Fruit fly (Drosophila melanogaster): ENCODE measurements around the gene cry.

The cry gene

dm6 chr3R:19221350-19221749 lies 9.4 kb downstream of the cry start:
- TF ChIP-seq CG8478 (optimal IDR thresholded peaks at IDR 0.05) = no peak
- TF ChIP-seq CTCF (optimal IDR thresholded peaks at IDR 0.05) = no peak

DNA sequence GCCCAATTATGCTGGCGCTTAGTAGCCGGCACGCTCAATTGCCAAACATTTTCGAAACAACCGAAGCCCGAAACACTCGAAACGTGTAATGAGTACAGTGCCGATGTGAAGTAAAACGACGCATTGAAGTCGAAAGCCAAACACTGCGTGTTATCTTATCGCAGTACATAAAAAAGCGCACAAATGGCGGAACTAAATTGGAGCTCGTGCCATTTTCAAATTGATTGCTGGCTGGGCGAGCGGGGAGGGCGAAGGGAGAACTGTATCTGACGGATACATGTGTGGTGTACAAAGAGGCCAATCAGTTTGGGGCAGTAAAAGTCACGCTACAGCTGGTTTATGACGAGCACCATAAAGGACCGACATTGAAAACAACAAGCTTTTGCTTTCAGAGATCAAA lies 11.4 kb downstream of the cry start:
- no peak for TF ChIP-seq CTCF (optimal IDR thresholded peaks at IDR 0.05)
- no peak for TF ChIP-seq CG8478 (optimal IDR thresholded peaks at IDR 0.05)

dm6 chr3R:19225446-19225955 lies 13.5 kb downstream of the cry start:
- TF ChIP-seq CG8478 (optimal IDR thresholded peaks at IDR 0.05) = no peak
- TF ChIP-seq CTCF (optimal IDR thresholded peaks at IDR 0.05) = no peak

dm6 chr3R:19226137-19226873 lies 14.4 kb downstream of the cry start, which contains the start of gene vib:
TSS of gene vib (minus strand) at chr3R:19226651.
- TF ChIP-seq CG8478 (optimal IDR thresholded peaks at IDR 0.05) (no peak), CTCF (optimal IDR thresholded peaks at IDR 0.05) (no peak)

DNA sequence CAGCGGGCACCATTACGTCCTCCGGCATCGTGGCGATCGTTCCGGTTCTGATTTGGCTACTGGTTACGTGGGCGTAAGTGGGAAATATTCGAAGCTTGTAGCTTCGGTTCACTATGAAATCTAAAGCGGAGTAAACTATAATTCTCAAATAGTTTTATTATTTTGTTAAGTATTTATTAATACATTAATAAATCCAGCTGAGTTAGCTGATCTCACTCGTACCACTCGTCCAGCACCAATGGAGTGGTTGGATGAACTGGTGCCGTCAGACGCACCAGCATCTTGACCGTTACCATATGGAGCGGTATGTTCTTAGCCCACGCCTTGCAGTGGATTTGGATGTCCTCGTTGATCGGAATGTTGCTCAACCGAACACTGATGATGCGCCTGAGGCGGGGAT lies 16.1 kb downstream of the cry start, which contains the start of gene CG11703:
Gene CG11703, minus strand, starts transcription at position 101 of the 400 bp plus-strand sequence.
- TF ChIP-seq CG8478 (optimal IDR thresholded peaks at IDR 0.05) (no peak), CTCF (optimal IDR thresholded peaks at IDR 0.05) (no peak)

DNA sequence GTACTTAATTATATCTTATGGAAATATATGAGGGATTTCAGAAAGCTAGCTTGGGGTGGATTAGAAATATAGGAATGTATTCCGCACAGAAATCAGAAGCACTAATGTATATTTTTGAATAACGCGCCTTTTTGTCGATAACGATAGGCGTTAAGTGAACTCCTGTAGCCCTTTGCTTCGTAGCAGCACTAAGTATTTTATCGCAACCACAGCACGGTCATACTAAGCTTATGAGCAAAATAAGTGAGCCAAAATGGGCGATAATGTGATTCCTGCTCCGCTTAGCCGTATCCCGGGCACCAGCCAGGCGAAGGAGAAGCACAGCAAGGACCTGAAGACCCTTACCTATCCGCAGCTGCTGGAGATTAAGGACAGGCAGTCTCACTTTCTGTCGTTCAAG lies 17.3 kb downstream of the cry start, which contains the start of the genes CG5250 and Polr2M:
Gene CG5250, minus strand, starts transcription at position 32 of the 400 bp plus-strand sequence.
Gene Polr2M, plus strand, starts transcription at position 219 of the 400 bp plus-strand sequence.
- TF ChIP-seq CG8478 (optimal IDR thresholded peaks at IDR 0.05) = no peak
- no peak for TF ChIP-seq CTCF (optimal IDR thresholded peaks at IDR 0.05)

- peak; percentile 51 to 52 for TF ChIP-seq CTCF (optimal IDR thresholded peaks at IDR 0.05)
- no peak for TF ChIP-seq CG8478 (optimal IDR thresholded peaks at IDR 0.05)
Observed at dm6 chr3R:19238934-19239333, 27.0 kb downstream of the cry start.

dm6 chr3R:19245399-19245798 lies 33.4 kb downstream of the cry start:
- TF ChIP-seq CG8478 (optimal IDR thresholded peaks at IDR 0.05) (no peak), CTCF (optimal IDR thresholded peaks at IDR 0.05) (peak; percentile 57 to 61)

DNA sequence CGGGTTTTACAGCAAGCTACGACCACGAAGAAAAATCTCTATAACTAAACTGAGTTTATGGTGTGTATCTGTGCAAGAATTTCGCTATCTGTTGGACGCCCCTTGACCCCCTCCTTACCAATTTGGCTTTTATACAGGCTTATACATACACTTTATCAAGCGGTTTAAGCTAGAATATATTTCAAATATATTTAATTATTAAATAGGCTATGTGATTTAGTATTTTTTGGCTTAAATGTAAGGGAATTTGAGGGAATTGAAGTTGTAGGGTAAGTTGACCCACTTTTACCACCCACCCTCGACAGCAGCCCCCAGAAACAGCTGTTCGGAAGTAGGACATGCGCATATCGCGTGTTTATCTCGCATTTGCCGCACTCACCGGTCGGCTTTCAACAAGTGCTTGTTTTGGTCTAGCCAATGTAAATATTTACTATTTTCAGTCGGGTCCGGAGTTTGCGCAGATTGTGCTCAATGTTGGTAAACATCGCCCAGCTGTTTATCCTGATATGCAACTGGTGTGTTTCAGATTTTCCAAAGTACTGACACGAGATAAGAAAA lies 34.2 kb downstream of the cry start, which contains the start of gene unc79:
Gene unc79, minus strand, starts transcription at position 51 of the 558 bp plus-strand sequence.
- TF ChIP-seq CG8478 (optimal IDR thresholded peaks at IDR 0.05) (no peak), CTCF (optimal IDR thresholded peaks at IDR 0.05) (no peak)

dm6 chr3R:19248036-19248435 lies 36.1 kb downstream of the cry start, which contains the start of gene CG5217:
TSS of gene CG5217 (minus strand) at chr3R:19248136.
- TF ChIP-seq CG8478 (optimal IDR thresholded peaks at IDR 0.05) (no peak), CTCF (optimal IDR thresholded peaks at IDR 0.05) (no peak)

DNA sequence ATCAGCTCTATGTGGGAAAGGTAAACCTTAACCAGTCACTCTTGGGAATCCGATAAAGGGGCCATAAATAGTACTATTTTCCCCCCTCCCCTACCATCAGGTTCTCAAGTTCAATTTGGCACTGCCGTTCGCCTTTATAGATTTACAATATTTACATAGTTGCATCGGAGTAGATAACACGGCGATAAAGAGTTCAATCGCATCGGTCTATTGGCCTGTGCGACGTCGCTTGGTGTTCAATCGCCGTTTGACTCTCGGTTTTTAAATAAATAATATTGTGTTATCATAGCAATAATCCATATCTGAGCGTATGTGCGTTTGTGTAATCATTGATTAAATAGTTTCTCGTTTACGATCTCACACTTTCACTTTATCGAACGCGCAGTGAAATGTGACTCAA lies 38.1 kb downstream of the cry start:
- TF ChIP-seq CTCF (optimal IDR thresholded peaks at IDR 0.05) = no peak
- TF ChIP-seq CG8478 (optimal IDR thresholded peaks at IDR 0.05) = no peak

DNA sequence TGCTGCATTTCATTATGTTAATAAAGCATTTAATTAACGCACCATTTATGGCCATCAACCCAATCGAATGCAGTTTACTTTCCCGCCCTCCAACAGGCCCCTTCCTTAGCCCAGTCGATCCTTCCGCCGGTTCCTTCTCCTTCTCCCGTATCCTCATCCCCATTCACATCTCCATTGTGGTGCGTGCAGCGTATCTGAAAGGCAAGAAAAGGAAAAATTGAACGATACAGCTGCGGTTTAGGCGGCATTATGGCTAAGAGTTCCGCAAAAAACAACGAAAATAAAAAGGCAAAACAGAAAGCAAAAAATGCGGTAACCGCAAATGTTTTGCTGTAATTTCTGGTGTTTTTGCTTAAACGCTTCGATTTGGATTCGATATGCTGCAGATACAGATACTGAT lies 42.0 kb downstream of the cry start:
- TF ChIP-seq CTCF (optimal IDR thresholded peaks at IDR 0.05) (no peak), CG8478 (optimal IDR thresholded peaks at IDR 0.05) (no peak)

- TF ChIP-seq CTCF (optimal IDR thresholded peaks at IDR 0.05) = no peak
- no peak for TF ChIP-seq CG8478 (optimal IDR thresholded peaks at IDR 0.05)
Observed at dm6 chr3R:19255255-19255654, 43.3 kb downstream of the cry start.

DNA sequence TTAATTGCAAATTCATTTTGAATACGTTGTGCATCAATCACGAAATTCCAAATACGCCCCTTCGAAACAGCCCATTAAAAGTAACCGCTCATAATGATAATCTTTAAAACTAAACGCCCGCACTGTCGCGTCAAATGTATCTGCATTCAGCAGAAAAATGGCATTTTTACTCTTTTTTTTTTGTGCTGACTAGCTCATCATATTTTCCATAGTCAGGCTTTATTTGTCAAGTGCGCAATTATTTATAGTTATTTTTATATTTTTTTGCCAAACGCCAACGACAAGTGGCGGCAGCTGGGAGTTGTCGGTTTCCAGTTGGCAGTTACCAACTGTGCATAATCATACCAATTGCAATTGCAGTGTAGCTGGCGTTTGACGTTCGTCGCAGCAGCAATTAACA lies 44.5 kb downstream of the cry start, which contains the start of gene CG14280:
Gene CG14280, plus strand, starts transcription at position 301 of the 400 bp plus-strand sequence.
- TF ChIP-seq CTCF (optimal IDR thresholded peaks at IDR 0.05) (no peak), CG8478 (optimal IDR thresholded peaks at IDR 0.05) (no peak)

dm6 chr3R:19264789-19265188 lies 52.8 kb downstream of the cry start:
- TF ChIP-seq CTCF (optimal IDR thresholded peaks at IDR 0.05) = no peak
- no peak for TF ChIP-seq CG8478 (optimal IDR thresholded peaks at IDR 0.05)
